Worm (Caenorhabditis elegans) whole organism, L3 larva: ENCODE results near the gene mig-10.

Experiments
- R02D3.7 ChIP-seq: fragments of 150-350 bp; optimal IDR thresholded peaks from 2 replicates; lab custom pipeline; 2014; ENCODE audit warnings: missing biosample characterization, missing genetic modification characterization
- ama-1 ChIP-seq: fragments of 150-350 bp; optimal IDR thresholded peaks from 2 replicates; lab custom pipeline; 2018
- ceh-82 ChIP-seq: fragments of 150-350 bp; optimal IDR thresholded peaks from 2 replicates; lab custom pipeline; 2014; ENCODE audit warnings: missing biosample characterization, missing genetic modification characterization
- egl-27 ChIP-seq: sonication (generic microtip); optimal IDR thresholded peaks from 4 replicates; lab custom pipeline; 2017; ENCODE audit warnings: missing biosample characterization, missing genetic modification reagents, missing genetic modification characterization
- fkh-10 ChIP-seq: sonication (generic microtip); optimal IDR thresholded peaks from 2 replicates; lab custom pipeline; 2017; ENCODE audit warnings: missing biosample characterization, missing genetic modification reagents, missing genetic modification characterization
- lin-39 ChIP-seq: fragments of 150-350 bp; optimal IDR thresholded peaks from 2 replicates; lab custom pipeline; 2018; ENCODE audit warnings: missing biosample characterization, missing genetic modification reagents, missing genetic modification characterization
- nhr-23 ChIP-seq: fragments of 150-350 bp; optimal IDR thresholded peaks from 2 replicates; lab custom pipeline; 2014; ENCODE audit warnings: missing biosample characterization, missing genetic modification reagents, missing genetic modification characterization
- nhr-28 ChIP-seq: fragments of 150-350 bp; optimal IDR thresholded peaks from 2 replicates; lab custom pipeline; 2014; ENCODE audit warnings: missing biosample characterization, missing genetic modification characterization
- nhr-77 ChIP-seq: fragments of 150-350 bp; optimal IDR thresholded peaks from 2 replicates; lab custom pipeline; 2014; ENCODE audit warnings: missing biosample characterization, missing genetic modification characterization
- pqm-1 ChIP-seq: fragments of 150-350 bp; optimal IDR thresholded peaks from 2 replicates; lab custom pipeline; 2017; ENCODE audit warnings: missing biosample characterization, missing genetic modification characterization, inconsistent platforms
- tbx-2 ChIP-seq: sonication (generic microtip); optimal IDR thresholded peaks from 2 replicates; lab custom pipeline; 2016; ENCODE audit warnings: mild to moderate bottlenecking, missing genetic modification characterization, missing compliant biosample characterization
- unc-39 ChIP-seq: sonication (generic microtip); optimal IDR thresholded peaks from 4 replicates; lab custom pipeline; 2017; ENCODE audit warnings: missing biosample characterization, missing genetic modification characterization
- unc-62 ChIP-seq: fragments of 150-350 bp; sonication (generic microtip); optimal IDR thresholded peaks from 4 replicates; lab custom pipeline; 2014; ENCODE audit warnings: missing biosample characterization, missing genetic modification reagents, missing genetic modification characterization
- zag-1 ChIP-seq: fragments of 150-350 bp; optimal IDR thresholded peaks from 2 replicates; lab custom pipeline; 2014; ENCODE audit warnings: missing biosample characterization, missing genetic modification characterization

ce11 chrIII:8258045-8258444 is 20.9 kb upstream of the mig-10 start, which contains the start of gene ncr-2:
- no peak for TF ChIP-seq zag-1 (tag; lab: Kevin White, UChicago)
- no peak for TF ChIP-seq pqm-1 (tag; lab: Kevin White, UChicago)
- TF ChIP-seq nhr-77 (tag; lab: Kevin White, UChicago) = no peak
- TF ChIP-seq unc-39 = no peak
- TF ChIP-seq egl-27 (tag; lab: Kevin White, UChicago) = no peak
- TF ChIP-seq lin-39 (tag; lab: Kevin White, UChicago) = no peak
- no peak for TF ChIP-seq ceh-82 (tag; lab: Kevin White, UChicago)
- no peak for TF ChIP-seq R02D3.7 (tag; lab: Kevin White, UChicago)
- no peak for TF ChIP-seq nhr-23 (tag; lab: Kevin White, UChicago)
- TF ChIP-seq tbx-2 (tag; lab: Kevin White, UChicago) = no peak
- no peak for TF ChIP-seq fkh-10 (GFP tag; lab: Kevin White, UChicago)
- TF ChIP-seq ama-1 (lab: Kevin White, UChicago) = no peak
- TF ChIP-seq unc-62 (GFP tag; lab: Kevin White, UChicago) = no peak
- TF ChIP-seq nhr-28 (tag; lab: Kevin White, UChicago) = no peak
